Fruit fly (Drosophila melanogaster) whole organism, adult: ENCODE data around the gene CG14641.

Experiments
- Clk ChIP-seq: fragments of 200-800 bp; sonication (Bioruptor generic); optimal IDR thresholded peaks from 2 replicates; lab custom pipeline; 2017; ENCODE audit warnings: missing biosample characterization, missing genetic modification characterization
- cic ChIP-seq: fragments of 200-800 bp; sonication (Bioruptor generic); optimal IDR thresholded peaks from 2 replicates; lab custom pipeline; 2017; ENCODE audit warnings: missing biosample characterization, mild to moderate bottlenecking, missing genetic modification characterization, moderate library complexity
- tj ChIP-seq: fragments of 200-800 bp; sonication (Bioruptor generic); optimal IDR thresholded peaks from 3 replicates; lab custom pipeline; 2017; ENCODE audit warnings: missing biosample characterization, mild to moderate bottlenecking, missing genetic modification characterization, moderate library complexity

DNA sequence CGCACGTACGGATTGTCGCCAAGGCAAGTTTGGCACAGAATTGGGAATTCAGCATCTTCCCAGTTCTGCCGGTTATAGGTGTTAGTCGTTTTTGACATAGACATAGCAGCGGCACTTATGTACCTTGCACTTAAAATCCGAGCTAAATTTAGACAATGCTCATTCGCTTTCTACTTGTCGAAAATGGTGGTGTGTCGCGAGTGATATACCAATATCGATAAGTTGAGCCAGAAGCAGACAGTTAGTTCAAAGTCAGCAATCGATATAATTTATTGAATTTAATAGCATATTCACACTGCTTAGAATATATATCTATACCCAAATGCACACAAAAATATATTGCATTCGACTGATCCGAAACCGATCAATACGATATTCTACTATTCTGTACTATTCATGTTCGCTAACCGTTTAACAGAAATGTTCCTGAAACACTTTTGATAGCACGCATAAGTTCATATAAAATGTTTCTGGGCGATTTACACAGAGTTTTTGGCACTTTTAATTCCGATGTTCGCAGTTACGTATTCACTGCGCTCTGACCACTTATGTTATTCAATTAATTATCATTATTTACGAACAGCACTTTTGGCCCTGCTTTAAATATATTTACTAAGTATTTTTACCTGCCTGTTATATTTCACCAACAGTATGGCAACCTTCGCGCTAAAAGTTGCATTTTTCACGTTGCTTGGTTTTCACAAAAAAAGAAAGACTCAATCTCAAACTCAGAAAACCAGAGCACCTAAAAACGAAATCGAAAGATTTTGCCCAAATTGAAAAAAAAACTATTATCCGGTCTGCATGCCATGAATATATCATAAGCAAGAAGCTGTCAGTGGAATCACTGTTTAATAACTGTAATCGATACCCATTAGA, at the start of gene CG14641:
- no peak for TF ChIP-seq tj (GFP tag; lab: Kevin White, UChicago)
- no peak for TF ChIP-seq Clk (GFP tag; lab: Kevin White, UChicago)
- TF ChIP-seq cic (GFP tag; lab: Kevin White, UChicago) = no peak
